Worm (Caenorhabditis elegans): ENCODE data around the gene R07B1.5.

- TF ChIP-seq W03F9.2 (tag; optimal IDR thresholded peaks at IDR 0.05) (no peak), dao-5 (tag; optimal IDR thresholded peaks at IDR 0.05) (no peak)
These were observed at the start of gene R07B1.5, which contains the start of gene gst-36 for ce11 chrX:9862916-9863624.
